Worm (Caenorhabditis elegans) whole organism, L1 larva: Measurements from ENCODE around the gene srz-90.

ENCODE experiments used
- elt-3 ChIP-seq, 6 experiments: fragments of 150-350 bp in 1 of 6; sonication (generic microtip); optimal IDR thresholded peaks; 2 replicates each; lab custom pipeline; 2017 to 2018; ENCODE audit warnings: missing biosample characterization in 6 of 6, missing genetic modification characterization in 6 of 6, inconsistent platforms in 1 of 6
- grh-1 ChIP-seq: fragments of 200-800 bp; sonication (Bioruptor generic); IDR thresholded peaks from 2 replicates; pipeline ENCODE4 v1.3.6; 2022; ENCODE audit warnings: missing genetic modification reagents, missing genetic modification characterization, missing compliant biosample characterization
- lsy-2 ChIP-seq, 2 experiments: fragments of 150-350 bp; optimal IDR thresholded peaks; 2 replicates each; lab custom pipeline; 2014; ENCODE audit warnings: missing biosample characterization in 2 of 2, missing genetic modification characterization in 2 of 2
- mep-1 ChIP-seq: fragments of 150-350 bp; optimal IDR thresholded peaks from 2 replicates; lab custom pipeline; 2014; ENCODE audit warnings: missing biosample characterization, missing genetic modification characterization
- sup-37 ChIP-seq: fragments of 200-800 bp; sonication (Bioruptor generic); optimal IDR thresholded peaks from 2 replicates; lab custom pipeline; 2018; ENCODE audit warnings: mild to moderate bottlenecking, missing genetic modification characterization, missing compliant biosample characterization
- tbx-2 ChIP-seq: sonication (generic microtip); optimal IDR thresholded peaks from 2 replicates; lab custom pipeline; 2016; ENCODE audit warnings: missing genetic modification characterization, missing compliant biosample characterization
- tlp-1 ChIP-seq: fragments of 150-350 bp; optimal IDR thresholded peaks from 2 replicates; lab custom pipeline; 2014; ENCODE audit warnings: missing biosample characterization, missing genetic modification characterization

ce11 chrV:17540295-17540694, 12.5 kb downstream of the srz-90 start, which contains the start of gene srz-25:
- TF ChIP-seq sup-37 (GFP tag; lab: Kevin White, UChicago) (no peak), grh-1 (no peak), elt-3 (tag; optimal IDR thresholded peaks at IDR 0.05; lab: Kevin White, UChicago) (no peak), tlp-1 (no peak), tbx-2 (no peak), mep-1 (tag; lab: Kevin White, UChicago) (no peak), lsy-2 (tag; optimal IDR thresholded peaks at IDR 0.05; lab: Kevin White, UChicago) (no peak)
